Worm (Caenorhabditis elegans) whole organism, L4/young adult: ENCODE data around the gene srz-24.

Experiments used
- W03F9.2 ChIP-seq: fragments of 150-350 bp; optimal IDR thresholded peaks from 2 replicates; lab custom pipeline; 2014; ENCODE audit warnings: missing biosample characterization, missing genetic modification characterization
- dao-5 ChIP-seq: sonication (generic microtip); optimal IDR thresholded peaks from 2 replicates; lab custom pipeline; 2016; ENCODE audit warnings: missing genotype, missing genetic modification characterization, moderate library complexity, missing compliant biosample characterization
- him-1 ChIP-seq: sonication (generic microtip); optimal IDR thresholded peaks from 2 replicates; lab custom pipeline; 2016; ENCODE audit warnings: missing genotype, missing genetic modification reagents, missing genetic modification characterization, missing compliant biosample characterization

- TF ChIP-seq dao-5 (no peak), him-1 (tag; lab: Kevin White, UChicago) (no peak), W03F9.2 (tag; lab: Kevin White, UChicago) (no peak)
Measured at ce11 chrIV:4995842-4996241, 14.9 kb upstream of the srz-24 start, which contains the start of gene ssq-2.
